Fruit fly (Drosophila melanogaster): Measurements from ENCODE around the gene nes.
A peak's percentile ranks its signal among the peaks of the same experiment; 100 is the strongest.

The nes gene

DNA sequence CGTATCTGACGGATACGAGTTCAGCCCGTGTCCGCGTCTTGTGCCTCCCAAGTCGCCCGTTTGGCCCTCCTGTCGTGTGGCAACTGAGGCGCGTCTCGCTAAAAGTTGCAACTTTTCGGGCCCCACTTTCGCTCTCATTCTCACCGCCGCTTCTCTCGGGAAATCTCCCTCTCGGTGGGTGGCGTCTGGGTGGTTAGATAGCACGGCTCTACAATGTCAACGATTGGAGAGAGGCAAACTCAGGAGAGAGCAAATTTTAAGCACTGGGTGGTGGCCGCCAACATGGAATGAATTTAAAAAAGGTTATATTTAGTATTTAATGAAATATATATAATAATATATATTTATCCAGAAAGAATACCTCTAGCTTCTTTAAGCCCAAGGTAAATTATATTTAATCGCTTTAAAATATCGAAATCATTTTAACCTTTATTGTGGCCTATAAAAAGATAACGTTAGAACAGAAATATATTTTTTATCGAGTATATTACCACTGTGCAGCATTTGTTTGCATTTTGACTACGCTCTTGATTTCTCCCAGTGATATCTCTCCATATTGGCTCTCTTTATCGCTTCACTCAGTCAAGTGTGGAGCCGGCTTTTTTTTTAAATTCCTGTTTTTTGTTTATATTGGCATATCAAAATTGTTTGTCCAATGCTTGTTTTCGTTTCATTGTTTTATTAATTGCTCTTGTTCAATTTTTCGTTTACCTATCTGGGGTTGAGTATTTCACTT is 32.1 kb upstream of the nes start, which contains the start of gene Gbs-76A (continued):
- TF ChIP-seq kay (GFP tag; optimal IDR thresholded peaks at IDR 0.05) (peak; percentile 44), CG1602 (GFP tag; optimal IDR thresholded peaks at IDR 0.05) (peak; percentile 60), tio (GFP tag; optimal IDR thresholded peaks at IDR 0.05) (peak; percentile 32), pum (GFP tag; optimal IDR thresholded peaks at IDR 0.05) (no peak), CG1529 (GFP tag; optimal IDR thresholded peaks at IDR 0.05) (peak; percentile 62), hbn (GFP tag; IDR thresholded peaks at IDR 0.05; ENCODE audit: partially characterized antibody) (no peak), CG11504 (tag; optimal IDR thresholded peaks at IDR 0.05) (peak; percentile 88), ind (GFP tag; optimal IDR thresholded peaks at IDR 0.05) (peak; percentile 70), gfzf (GFP tag; optimal IDR thresholded peaks at IDR 0.05) (no peak), esg (GFP tag; conservative IDR thresholded peaks at IDR 0.05) (peak; percentile 59; the same call in 1 of the 2 replicates), Xrp1 (GFP tag; IDR thresholded peaks at IDR 0.05) (peak; percentile 85), CG6854 (GFP tag; optimal IDR thresholded peaks at IDR 0.05) (peak; percentile 78), D19B (GFP tag; optimal IDR thresholded peaks at IDR 0.05) (peak; percentile 68), wdn (GFP tag; IDR thresholded peaks at IDR 0.05) (peak; percentile 49; the same call in 1 of the 2 replicates), oc (tag; optimal IDR thresholded peaks at IDR 0.05) (peak; percentile 89), CG5245 (GFP tag; optimal IDR thresholded peaks at IDR 0.05) (no peak), Dbx (GFP tag; IDR thresholded peaks at IDR 0.05) (peak; percentile 69; the same call in 2 of the 3 replicates), Ada2b (GFP tag; IDR thresholded peaks at IDR 0.05) (peak; percentile 76), sd (tag; optimal IDR thresholded peaks at IDR 0.05) (peak; percentile 69), CG30431 (GFP tag; optimal IDR thresholded peaks at IDR 0.05) (peak; percentile 45), hkb (optimal IDR thresholded peaks at IDR 0.05) (no peak), hkb (GFP tag; IDR thresholded peaks at IDR 0.05) (peak; percentile 76), HmgZ (tag; optimal IDR thresholded peaks at IDR 0.05) (peak; percentile 47), CG1792 (GFP tag; optimal IDR thresholded peaks at IDR 0.05) (no peak), CG34224 (GFP tag; IDR thresholded peaks at IDR 0.05; ENCODE audit: partially characterized antibody) (peak; percentile 65; the same call in 1 of the 3 replicates), Hand (GFP tag; optimal IDR thresholded peaks at IDR 0.05) (peak; percentile 82), CG11456 (GFP tag; IDR thresholded peaks at IDR 0.05) (no peak), nau (GFP tag; optimal IDR thresholded peaks at IDR 0.05) (peak; percentile 32), jing (GFP tag; optimal IDR thresholded peaks at IDR 0.05) (no peak), luna (GFP tag; optimal IDR thresholded peaks at IDR 0.05) (no peak), cato (GFP tag; optimal IDR thresholded peaks at IDR 0.05; ENCODE audit: borderline replicate concordance) (peak; percentile 23), ash1 (GFP tag; optimal IDR thresholded peaks at IDR 0.05) (no peak), pita (GFP tag; optimal IDR thresholded peaks at IDR 0.05) (no peak), Ravus (GFP tag; IDR thresholded peaks at IDR 0.05) (peak; percentile 6; the same call in 1 of the 2 replicates), bowl (GFP tag; IDR thresholded peaks at IDR 0.05) (no peak), Doc2 (GFP tag; IDR thresholded peaks at IDR 0.05) (no peak), CG12391 (tag; optimal IDR thresholded peaks at IDR 0.05) (peak; percentile 89), CG14710 (tag; optimal IDR thresholded peaks at IDR 0.05) (peak; percentile 66), rib (GFP tag; IDR thresholded peaks at IDR 0.05) (no peak), Doc3 (GFP tag; IDR thresholded peaks at IDR 0.05; ENCODE audit: partially characterized antibody) (0 out of 3 replicates have a peak, but pooled peaks have one; percentile 32), CG9437 (GFP tag; optimal IDR thresholded peaks at IDR 0.05) (peak; percentile 79), Lpt (GFP tag; optimal IDR thresholded peaks at IDR 0.05) (no peak), Tbp (GFP tag; optimal IDR thresholded peaks at IDR 0.05) (no peak), gcm2 (GFP tag; optimal IDR thresholded peaks at IDR 0.05) (no peak), MESR4 (GFP tag; optimal IDR thresholded peaks at IDR 0.05) (no peak), CG32532 (GFP tag; IDR thresholded peaks at IDR 0.05) (peak; percentile 77), dysf (GFP tag; IDR thresholded peaks at IDR 0.05) (peak; percentile 85; the same call in 2 of the 3 replicates), Nf-YB (GFP tag; optimal IDR thresholded peaks at IDR 0.05) (peak; percentile 75), Oaz (GFP tag; IDR thresholded peaks at IDR 0.05) (peak; percentile 42; the same call in 1 of the 2 replicates), Atf3 (GFP tag; optimal IDR thresholded peaks at IDR 0.05) (no peak)

All from whole organism, embryonic.